Worm (Caenorhabditis elegans) whole organism, L1 larva: ENCODE results near the gene T23B7.2.

Source experiments
- C16A3.4 ChIP-seq: fragments of 150-350 bp; optimal IDR thresholded peaks from 2 replicates; lab custom pipeline; 2014; ENCODE audit warnings: missing biosample characterization, missing genetic modification characterization
- ceh-63 ChIP-seq: fragments of 200-800 bp; sonication (Bioruptor generic); optimal IDR thresholded peaks from 2 replicates; lab custom pipeline; 2018; ENCODE audit warnings: mild to moderate bottlenecking, missing genetic modification characterization, missing compliant biosample characterization
- ceh-82 ChIP-seq, 3 experiments: fragments of 150-350 bp in 1 of 3; sonication (generic microtip) in 2 of 3; optimal IDR thresholded peaks; 2 replicates each; lab custom pipeline; 2014 to 2017; ENCODE audit warnings: missing biosample characterization in 3 of 3, missing genetic modification characterization in 3 of 3
- ces-1 ChIP-seq: fragments of 150-350 bp; optimal IDR thresholded peaks from 2 replicates; lab custom pipeline; 2014; ENCODE audit warnings: missing biosample characterization, missing genetic modification reagents, missing genetic modification characterization
- efl-1 ChIP-seq, 4 experiments: fragments of 150-350 bp; optimal IDR thresholded peaks in 3 of 4; peaks in 1 of 4; 1 replicate in 1 of 4; 2 replicates in 3 of 4; lab custom pipeline; 2014; ENCODE audit warnings: missing biosample characterization in 2 of 4, missing genetic modification characterization in 2 of 4, missing genetic modification reagents in 2 of 4
- elt-2 ChIP-seq: sonication (generic microtip); optimal IDR thresholded peaks from 2 replicates; lab custom pipeline; 2016; ENCODE audit warnings: missing genetic modification characterization, mild to moderate bottlenecking, inconsistent platforms, missing compliant biosample characterization, missing genetic modification reagents
- fos-1 ChIP-seq: fragments of 150-350 bp; optimal IDR thresholded peaks from 2 replicates; lab custom pipeline; 2014; ENCODE audit warnings: missing biosample characterization, missing genetic modification characterization
- jun-1 ChIP-seq: fragments of 150-350 bp; optimal IDR thresholded peaks from 2 replicates; lab custom pipeline; 2014; ENCODE audit warnings: missing biosample characterization, missing genetic modification reagents, missing genetic modification characterization
- lin-39 ChIP-seq: fragments of 150-350 bp; optimal IDR thresholded peaks from 2 replicates; lab custom pipeline; 2014; ENCODE audit warnings: missing biosample characterization, missing genetic modification reagents, missing genetic modification characterization
- lir-3 ChIP-seq: sonication (generic microtip); optimal IDR thresholded peaks from 2 replicates; lab custom pipeline; 2016; ENCODE audit warnings: mild to moderate bottlenecking, missing genetic modification characterization, moderate library complexity, missing compliant biosample characterization; ENCODE audit not compliant: poor library complexity
- mab-9 ChIP-seq: fragments of 200-800 bp; sonication (Bioruptor generic); IDR thresholded peaks from 2 replicates; pipeline ENCODE4 v1.3.6; 2022; ENCODE audit warnings: missing genetic modification reagents, missing genetic modification characterization, missing compliant biosample characterization
- nhr-237 ChIP-seq: fragments of 150-350 bp; optimal IDR thresholded peaks from 2 replicates; lab custom pipeline; 2014; ENCODE audit warnings: missing biosample characterization, missing genetic modification characterization
- nhr-85 ChIP-seq: sonication (generic microtip); peaks from one replicate; lab custom pipeline; 2016; ENCODE audit warnings: missing genetic modification characterization, inconsistent platforms, missing compliant biosample characterization
- pag-3 ChIP-seq: sonication (generic microtip); optimal IDR thresholded peaks from 2 replicates; lab custom pipeline; 2017; ENCODE audit warnings: missing genetic modification characterization, mild to moderate bottlenecking, missing compliant biosample characterization, antibody characterized with exemption, borderline replicate concordance; ENCODE audit not compliant: insufficient read depth
- sptf-1 ChIP-seq: fragments of 150-350 bp; optimal IDR thresholded peaks from 2 replicates; lab custom pipeline; 2014; ENCODE audit warnings: missing biosample characterization, missing genetic modification characterization
- unc-98 ChIP-seq: fragments of 200-800 bp; sonication (Bioruptor generic); IDR thresholded peaks from 2 replicates; pipeline ENCODE4 v1.3.6; 2022; ENCODE audit warnings: missing genetic modification characterization, missing compliant biosample characterization
- ztf-11 ChIP-seq, 2 experiments: sonication (generic microtip); optimal IDR thresholded peaks; 2 replicates each; lab custom pipeline; 2016 to 2017; ENCODE audit warnings: missing genetic modification characterization in 2 of 2, missing biosample characterization in 1 of 2, missing compliant biosample characterization in 1 of 2
- ztf-4 ChIP-seq: fragments of 150-350 bp; optimal IDR thresholded peaks from 2 replicates; lab custom pipeline; 2014; ENCODE audit warnings: missing biosample characterization, missing genetic modification characterization

The T23B7.2 gene

ce11 chrII:4800524-4800923 lies 41.5 kb downstream of the T23B7.2 start:
- TF ChIP-seq jun-1 (tag; lab: Kevin White, UChicago), result no peak
- TF ChIP-seq ceh-82 (tag; optimal IDR thresholded peaks at IDR 0.05; lab: Kevin White, UChicago), result no peak

ce11 chrII:4797071-4797470 lies 45.0 kb downstream of the T23B7.2 start, which contains the start of gene C33F10.14:
Gene C33F10.14, plus strand, starts transcription at chrII:4797371.
- TF ChIP-seq elt-2 (tag; lab: Kevin White, UChicago) (no peak), C16A3.4 (no peak), unc-98 (no peak), ces-1 (GFP tag; lab: Kevin White, UChicago) (no peak), ztf-4 (tag; lab: Kevin White, UChicago) (no peak), ceh-63 (GFP tag; lab: Kevin White, UChicago) (no peak), efl-1 (optimal IDR thresholded peaks at IDR 0.05; lab: Kevin White, UChicago) (no peak), efl-1 (GFP tag; optimal IDR thresholded peaks at IDR 0.05 in 1 of 2; lab: Kevin White, UChicago) (no peak), fos-1 (tag; lab: Kevin White, UChicago) (no peak), lir-3 (tag; lab: Kevin White, UChicago) (no peak), pag-3 (tag; lab: Kevin White, UChicago) (no peak), mab-9 (GFP tag; lab: Robert Waterston, UW) (no peak), nhr-237 (no peak), lin-39 (no peak)

ce11 chrII:4795461-4795860 lies 46.6 kb downstream of the T23B7.2 start, which contains the start of gene C33F10.4:
Gene C33F10.4, plus strand, starts transcription at chrII:4795761.
- TF ChIP-seq nhr-85 (no peak), sptf-1 (tag; lab: Kevin White, UChicago) (no peak)

- TF ChIP-seq ztf-11 (tag; optimal IDR thresholded peaks at IDR 0.05; lab: Kevin White, UChicago), result no peak
Measured at ce11 chrII:4793320-4793719, 48.7 kb downstream of the T23B7.2 start.
